Worm (Caenorhabditis elegans) whole organism, early embryonic: Measurements from ENCODE around the gene lgc-26.

ENCODE experiments used
- B0310.2 ChIP-seq: sonication (generic microtip); optimal IDR thresholded peaks from 2 replicates; lab custom pipeline; 2016; ENCODE audit warnings: mild to moderate bottlenecking, missing genetic modification characterization, missing compliant biosample characterization
- F13C5.2 ChIP-seq: sonication (generic microtip); optimal IDR thresholded peaks from 2 replicates; lab custom pipeline; 2017; ENCODE audit warnings: mild to moderate bottlenecking, missing genetic modification characterization, inconsistent platforms, missing compliant biosample characterization
- aly-1 ChIP-seq: sonication (generic microtip); optimal IDR thresholded peaks from 2 replicates; lab custom pipeline; 2016; ENCODE audit warnings: missing genetic modification characterization, missing compliant biosample characterization
- ama-1 ChIP-seq: fragments of 150-350 bp; optimal IDR thresholded peaks from 2 replicates; lab custom pipeline; 2014
- ceh-13 ChIP-seq: fragments of 200-800 bp; sonication (Bioruptor generic); optimal IDR thresholded peaks from 2 replicates; lab custom pipeline; 2018; ENCODE audit warnings: mild to moderate bottlenecking, missing genetic modification characterization, missing compliant biosample characterization
- ceh-36 ChIP-seq: sonication (generic microtip); optimal IDR thresholded peaks from 2 replicates; lab custom pipeline; 2016; ENCODE audit warnings: missing genetic modification characterization, inconsistent platforms, missing compliant biosample characterization
- ets-7 ChIP-seq: sonication (generic microtip); optimal IDR thresholded peaks from 2 replicates; lab custom pipeline; 2016; ENCODE audit warnings: missing genotype, missing genetic modification characterization, missing compliant biosample characterization
- flt-1 ChIP-seq: fragments of 200-800 bp; sonication (Bioruptor generic); IDR thresholded peaks from 2 replicates; pipeline ENCODE4 v1.3.6; 2022; ENCODE audit warnings: missing genetic modification characterization, missing compliant biosample characterization
- hmbx-1 ChIP-seq: sonication (generic microtip); optimal IDR thresholded peaks from 2 replicates; lab custom pipeline; 2016; ENCODE audit warnings: mild to moderate bottlenecking, missing genetic modification characterization, missing compliant biosample characterization
- hmg-4 ChIP-seq: fragments of 200-800 bp; sonication (Bioruptor generic); optimal IDR thresholded peaks from 2 replicates; lab custom pipeline; 2018; ENCODE audit warnings: mild to moderate bottlenecking, missing genetic modification characterization, missing compliant biosample characterization
- hnd-1 ChIP-seq: sonication (generic microtip); optimal IDR thresholded peaks from 2 replicates; lab custom pipeline; 2016; ENCODE audit warnings: missing genetic modification characterization, missing compliant biosample characterization
- pes-1 ChIP-seq: fragments of 200-800 bp; sonication (Bioruptor generic); IDR thresholded peaks from 2 replicates; pipeline ENCODE4 v1.3.6; 2022; ENCODE audit warnings: missing genetic modification reagents, missing genetic modification characterization, missing compliant biosample characterization
- scrt-1 ChIP-seq: fragments of 200-800 bp; sonication (Bioruptor generic); IDR thresholded peaks from 2 replicates; pipeline ENCODE4 v1.3.6; 2022; ENCODE audit warnings: missing genetic modification characterization, missing compliant biosample characterization
- sea-1 ChIP-seq: fragments of 200-800 bp; sonication (Bioruptor generic); conservative IDR thresholded peaks from 2 replicates; pipeline ENCODE4 v1.3.6; 2022; ENCODE audit warnings: missing genetic modification characterization, missing compliant biosample characterization
- tbx-11 ChIP-seq: fragments of 200-800 bp; sonication (Bioruptor generic); IDR thresholded peaks from 2 replicates; pipeline ENCODE4 v1.3.6; 2022; ENCODE audit warnings: missing genetic modification characterization, missing compliant biosample characterization
- tbx-37 ChIP-seq: fragments of 200-800 bp; sonication (Bioruptor generic); conservative IDR thresholded peaks from 2 replicates; pipeline ENCODE4 v1.3.6; 2022; ENCODE audit warnings: missing genetic modification reagents, missing genetic modification characterization, missing compliant biosample characterization
- tra-4 ChIP-seq: sonication (generic microtip); optimal IDR thresholded peaks from 2 replicates; lab custom pipeline; 2017; ENCODE audit warnings: missing genetic modification characterization, missing compliant biosample characterization

Gene lgc-26

DNA sequence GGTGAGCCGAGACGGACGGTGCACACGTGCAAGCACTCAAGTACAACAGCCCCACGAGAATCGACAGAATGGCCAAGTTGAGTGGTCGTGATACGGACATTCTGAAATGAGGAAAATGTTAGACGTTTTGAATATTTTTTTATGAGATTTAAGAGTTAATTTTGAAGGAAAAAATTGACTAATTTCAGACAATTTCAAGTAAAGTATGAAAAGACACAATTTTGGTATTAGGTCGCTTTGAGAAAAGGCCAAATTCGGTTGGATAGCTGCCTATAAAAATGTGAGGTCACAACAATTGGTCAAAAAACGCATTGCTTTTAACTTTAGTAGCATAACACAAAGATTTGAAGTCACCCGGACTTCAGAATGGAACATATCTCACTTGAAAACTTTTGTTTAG, 4.7 kb downstream of the lgc-26 start, which contains the start of gene nlp-70:
nlp-70 (minus strand) TSS at position 101 of the 400 bp plus-strand sequence.
- TF ChIP-seq tbx-37, result no peak
- no peak for TF ChIP-seq F13C5.2 (tag; lab: Kevin White, UChicago)
- TF ChIP-seq ceh-13 (GFP tag; lab: Kevin White, UChicago), result no peak
- no peak for TF ChIP-seq ets-7 (tag; lab: Kevin White, UChicago)
- TF ChIP-seq ama-1 (lab: Kevin White, UChicago), result no peak
- no peak for TF ChIP-seq tra-4 (tag; lab: Kevin White, UChicago)
- TF ChIP-seq ceh-36 (tag; lab: Kevin White, UChicago), result no peak
- no peak for TF ChIP-seq pes-1 (GFP tag; lab: Robert Waterston, UW)
- no peak for TF ChIP-seq sea-1 (GFP tag; lab: Robert Waterston, UW)
- TF ChIP-seq scrt-1, result no peak
- TF ChIP-seq hmbx-1 (tag; lab: Kevin White, UChicago), result no peak
- TF ChIP-seq hnd-1 (tag; lab: Kevin White, UChicago), result no peak
- TF ChIP-seq hmg-4 (GFP tag; lab: Kevin White, UChicago), result no peak
- TF ChIP-seq flt-1, result no peak
- no peak for TF ChIP-seq B0310.2 (tag; lab: Kevin White, UChicago)
- no peak for TF ChIP-seq tbx-11
- TF ChIP-seq aly-1 (tag; lab: Kevin White, UChicago), result no peak

DNA sequence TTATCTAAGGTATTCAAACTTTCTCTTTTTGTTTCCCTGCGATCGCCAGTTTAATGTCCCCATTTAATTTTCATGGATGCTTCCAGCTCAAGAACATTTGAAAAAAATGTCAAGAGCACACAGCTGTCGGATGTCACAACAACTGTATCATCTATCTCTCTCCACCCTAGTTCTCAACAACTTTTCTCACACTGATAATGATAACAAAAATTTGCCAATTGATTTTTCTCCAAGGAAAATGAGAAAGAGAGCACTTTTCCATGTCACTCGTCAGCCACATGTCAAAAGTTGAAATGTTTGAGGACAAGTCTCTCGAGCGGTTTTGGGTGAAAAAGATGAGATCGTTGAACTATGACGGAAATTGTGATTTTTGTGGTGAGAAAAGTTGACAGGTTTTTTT, 13.0 kb downstream of the lgc-26 start:
- TF ChIP-seq pes-1 (GFP tag; lab: Robert Waterston, UW), result no peak
- TF ChIP-seq sea-1 (GFP tag; lab: Robert Waterston, UW), result no peak
- TF ChIP-seq aly-1 (tag; lab: Kevin White, UChicago), result no peak
- TF ChIP-seq tbx-37, result no peak

DNA sequence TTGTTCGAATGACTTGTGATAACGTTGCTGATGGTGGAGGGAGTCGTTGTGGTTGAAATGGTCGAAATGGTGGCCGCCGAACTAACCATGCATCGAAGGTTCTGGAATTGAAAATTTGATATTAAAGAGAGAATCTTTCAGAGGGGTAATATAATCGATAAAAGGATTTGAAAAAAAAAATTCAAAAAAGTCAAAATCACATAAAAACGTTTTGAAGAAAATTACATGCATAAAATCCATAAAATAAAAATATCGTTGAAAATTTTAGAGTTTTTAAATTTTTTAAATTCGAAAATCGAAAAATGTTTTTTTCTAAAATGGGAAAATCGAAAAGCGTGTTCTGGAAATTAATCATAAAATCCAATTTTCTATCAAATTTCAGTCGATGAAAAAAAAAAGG, 13.5 kb downstream of the lgc-26 start, which contains the start of gene npr-5:
npr-5 (minus strand) TSS at position 101 of the 400 bp plus-strand sequence.
- TF ChIP-seq sea-1 (GFP tag; lab: Robert Waterston, UW) (no peak), hmg-4 (GFP tag; lab: Kevin White, UChicago) (no peak), ama-1 (lab: Kevin White, UChicago) (no peak), hnd-1 (tag; lab: Kevin White, UChicago) (no peak), ceh-13 (GFP tag; lab: Kevin White, UChicago) (no peak), hmbx-1 (tag; lab: Kevin White, UChicago) (no peak), tra-4 (tag; lab: Kevin White, UChicago) (no peak), flt-1 (no peak), F13C5.2 (tag; lab: Kevin White, UChicago) (no peak), aly-1 (tag; lab: Kevin White, UChicago) (no peak), tbx-11 (no peak), scrt-1 (no peak), ets-7 (tag; lab: Kevin White, UChicago) (no peak), pes-1 (GFP tag; lab: Robert Waterston, UW) (no peak), B0310.2 (tag; lab: Kevin White, UChicago) (no peak)

DNA sequence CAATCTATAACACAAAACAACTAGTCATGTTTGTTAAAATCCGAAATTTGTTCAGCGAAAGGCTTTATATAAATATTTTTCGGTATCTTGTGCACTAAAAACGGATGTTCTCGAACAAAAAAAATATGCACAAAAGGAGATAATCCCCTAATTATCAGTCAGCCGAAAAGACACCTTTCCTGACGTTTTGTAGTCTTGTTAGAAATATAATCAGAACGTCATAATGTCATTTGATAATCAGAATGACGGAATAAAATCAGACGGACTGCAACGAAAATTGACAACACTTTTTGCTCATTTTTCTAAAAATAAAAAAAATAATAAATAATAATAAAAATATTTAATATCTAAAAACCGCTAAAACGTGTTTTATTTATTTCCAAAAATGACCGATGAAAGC, 15.8 kb downstream of the lgc-26 start:
- TF ChIP-seq ceh-36 (tag; lab: Kevin White, UChicago), result no peak
- TF ChIP-seq tra-4 (tag; lab: Kevin White, UChicago), result no peak
- TF ChIP-seq ama-1 (lab: Kevin White, UChicago), result no peak
- TF ChIP-seq F13C5.2 (tag; lab: Kevin White, UChicago), result no peak
- TF ChIP-seq aly-1 (tag; lab: Kevin White, UChicago), result no peak

DNA sequence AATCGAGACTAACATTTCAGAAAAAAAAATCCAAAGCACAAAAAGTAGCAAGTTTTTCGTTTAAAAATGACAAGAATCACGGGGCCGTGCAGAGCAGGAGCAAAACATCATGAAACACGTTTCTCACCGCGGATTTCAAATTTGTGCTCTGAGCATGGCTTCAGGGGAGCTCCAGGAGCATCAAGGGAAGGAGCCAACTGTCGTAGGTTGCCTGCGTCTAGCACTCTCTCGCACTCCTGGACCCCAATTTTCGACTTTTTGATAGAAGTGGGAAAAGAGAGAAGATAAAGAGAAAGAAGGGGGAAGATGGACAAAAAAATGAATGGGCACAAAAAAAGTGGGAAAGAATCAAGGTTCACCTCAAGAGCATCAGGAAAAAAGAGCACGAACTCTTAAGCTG, 16.7 kb downstream of the lgc-26 start:
- TF ChIP-seq ceh-13 (GFP tag; lab: Kevin White, UChicago) (no peak), F13C5.2 (tag; lab: Kevin White, UChicago) (no peak), B0310.2 (tag; lab: Kevin White, UChicago) (no peak), sea-1 (GFP tag; lab: Robert Waterston, UW) (no peak), ceh-36 (tag; lab: Kevin White, UChicago) (no peak), hnd-1 (tag; lab: Kevin White, UChicago) (no peak), tra-4 (tag; lab: Kevin White, UChicago) (no peak), aly-1 (tag; lab: Kevin White, UChicago) (no peak)

DNA sequence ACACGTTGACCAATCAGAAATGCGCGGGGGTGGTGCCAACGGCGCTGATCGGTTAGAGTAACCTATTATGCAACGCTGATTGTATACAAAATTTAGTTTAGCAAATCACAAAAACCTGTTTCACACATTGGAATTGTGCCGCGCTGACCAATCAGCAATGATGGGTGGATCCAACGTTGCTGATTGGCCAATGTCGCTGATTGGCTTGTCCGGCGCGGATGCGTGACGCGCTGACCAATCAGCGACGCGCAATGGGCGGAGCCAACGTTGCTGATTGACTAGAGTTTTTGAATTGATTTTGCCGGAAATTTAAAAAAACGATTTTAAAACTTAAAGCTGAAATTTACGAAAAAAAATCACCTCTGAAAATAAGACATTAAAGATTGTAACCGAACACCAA, 17.2 kb downstream of the lgc-26 start:
- no peak for TF ChIP-seq aly-1 (tag; lab: Kevin White, UChicago)
- no peak for TF ChIP-seq hmg-4 (GFP tag; lab: Kevin White, UChicago)
- no peak for TF ChIP-seq tbx-11
- no peak for TF ChIP-seq B0310.2 (tag; lab: Kevin White, UChicago)

DNA sequence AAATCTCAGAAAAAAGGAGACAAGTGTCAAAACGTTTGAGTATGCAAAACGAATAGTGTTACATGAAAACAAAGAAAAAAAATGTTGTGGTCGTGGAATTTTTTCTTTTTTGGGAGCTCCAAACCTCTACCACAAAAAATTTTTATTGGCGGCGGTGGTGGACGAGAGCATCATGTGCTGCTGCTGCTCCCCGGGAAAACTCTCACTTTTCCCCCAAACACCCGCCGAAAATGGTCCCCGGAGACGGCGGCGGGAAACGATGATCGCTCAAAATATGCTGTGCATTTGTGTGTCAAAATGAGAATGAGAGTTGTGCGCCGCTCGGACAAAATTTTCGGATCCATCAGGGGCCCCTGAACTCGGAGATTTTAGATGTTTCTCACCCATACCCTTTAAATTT, 27.7 kb downstream of the lgc-26 start:
- no peak for TF ChIP-seq F13C5.2 (tag; lab: Kevin White, UChicago)
- no peak for TF ChIP-seq flt-1
- no peak for TF ChIP-seq B0310.2 (tag; lab: Kevin White, UChicago)
- TF ChIP-seq tbx-37, result no peak
- TF ChIP-seq sea-1 (GFP tag; lab: Robert Waterston, UW), result no peak
- no peak for TF ChIP-seq pes-1 (GFP tag; lab: Robert Waterston, UW)
- no peak for TF ChIP-seq ets-7 (tag; lab: Kevin White, UChicago)
- TF ChIP-seq hmg-4 (GFP tag; lab: Kevin White, UChicago), result no peak
- no peak for TF ChIP-seq ceh-36 (tag; lab: Kevin White, UChicago)
- TF ChIP-seq aly-1 (tag; lab: Kevin White, UChicago), result no peak
- TF ChIP-seq tra-4 (tag; lab: Kevin White, UChicago), result no peak
- no peak for TF ChIP-seq hmbx-1 (tag; lab: Kevin White, UChicago)
- TF ChIP-seq ceh-13 (GFP tag; lab: Kevin White, UChicago), result no peak
- TF ChIP-seq scrt-1, result no peak
- TF ChIP-seq ama-1 (lab: Kevin White, UChicago), result no peak
- TF ChIP-seq tbx-11, result no peak
- TF ChIP-seq hnd-1 (tag; lab: Kevin White, UChicago), result no peak
